Worm (Caenorhabditis elegans): ENCODE data around the gene cam-1.

DNA sequence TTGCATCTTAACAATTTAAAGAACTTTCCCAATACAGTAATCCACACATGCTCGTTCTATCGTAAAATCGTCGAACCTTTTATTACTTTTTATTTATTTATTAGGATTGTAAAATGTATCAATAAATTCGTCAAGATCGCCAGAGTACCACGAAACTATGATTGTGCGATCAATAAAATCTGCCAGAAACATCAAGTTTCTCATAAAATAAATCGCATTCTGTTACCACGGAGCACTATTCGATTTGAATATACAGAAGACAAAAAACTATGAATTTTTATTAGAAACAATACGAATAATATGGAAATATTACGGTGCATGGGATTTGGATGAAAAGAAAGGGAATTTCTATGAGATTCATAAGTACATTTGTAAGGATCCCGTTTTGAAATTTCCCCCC lies 43.3 kb downstream of the cam-1 start, which contains the start of gene C01G6.2:
- TF ChIP-seq ama-1 (optimal IDR thresholded peaks at IDR 0.05) (no peak), ama-1 (GFP tag; optimal IDR thresholded peaks at IDR 0.05) (no peak), lag-1 (GFP tag; IDR thresholded peaks at IDR 0.05) (no peak), ets-4 (GFP tag; optimal IDR thresholded peaks at IDR 0.05) (no peak), hsf-1 (GFP tag; IDR thresholded peaks at IDR 0.05) (no peak), pha-4 (tag; optimal IDR thresholded peaks at IDR 0.05) (no peak), unc-130 (GFP tag; optimal IDR thresholded peaks at IDR 0.05) (no peak), T07F8.4 (tag; optimal IDR thresholded peaks at IDR 0.05) (no peak), lin-40 (tag; optimal IDR thresholded peaks at IDR 0.05) (no peak), ceh-91 (GFP tag; IDR thresholded peaks at IDR 0.05) (no peak), snpc-3.4 (tag; optimal IDR thresholded peaks at IDR 0.05) (no peak), snpc-4 (GFP tag; optimal IDR thresholded peaks at IDR 0.05) (no peak), snpc-4 (tag; optimal IDR thresholded peaks at IDR 0.05) (no peak), rpc-1 (optimal IDR thresholded peaks at IDR 0.05) (no peak), rpc-1 (tag; optimal IDR thresholded peaks at IDR 0.05) (no peak), Y56A3A.18 (GFP tag; IDR thresholded peaks at IDR 0.05) (no peak), lin-54 (GFP tag; optimal IDR thresholded peaks at IDR 0.05) (no peak)

All from whole organism, young adult.